Fruit fly (Drosophila melanogaster) whole organism, embryonic: Measurements from ENCODE around the gene CG13670.

Source experiments
- Adf1 ChIP-seq: fragments of 200-800 bp; sonication (Bioruptor generic); IDR thresholded peaks from 2 replicates; pipeline ENCODE4 v1.3.6; 2022; ENCODE audit warnings: missing biosample characterization, missing genetic modification characterization
- Bteb2 ChIP-seq: fragments of 200-800 bp; sonication (Bioruptor generic); optimal IDR thresholded peaks from 2 replicates; lab custom pipeline; 2016; ENCODE audit warnings: missing biosample characterization, missing genetic modification characterization
- CG10147 ChIP-seq: fragments of 200-800 bp; sonication (Bioruptor generic); optimal IDR thresholded peaks from 2 replicates; lab custom pipeline; 2019; ENCODE audit warnings: missing biosample characterization, mild to moderate bottlenecking, missing genetic modification characterization, moderate library complexity
- CG10321 ChIP-seq: fragments of 200-800 bp; sonication (Bioruptor generic); IDR thresholded peaks from 2 replicates; pipeline ENCODE4 v1.3.6; 2022; ENCODE audit warnings: missing biosample characterization, missing genetic modification characterization
- CG11093 ChIP-seq: fragments of 200-800 bp; sonication (Bioruptor generic); IDR thresholded peaks from 3 replicates; pipeline ENCODE4 v1.3.6; 2022; ENCODE audit warnings: missing biosample characterization, missing genetic modification characterization
- CG11696 ChIP-seq: fragments of 200-800 bp; sonication (Bioruptor generic); IDR thresholded peaks from 2 replicates; pipeline ENCODE4 v1.3.6; 2022; ENCODE audit warnings: missing biosample characterization, missing genetic modification characterization
- CG12104 ChIP-seq: fragments of 200-800 bp; sonication (Bioruptor generic); optimal IDR thresholded peaks from 3 replicates; lab custom pipeline; 2016; ENCODE audit warnings: missing biosample characterization, missing genetic modification characterization
- CG13123 ChIP-seq: fragments of 200-800 bp; sonication (Bioruptor generic); optimal IDR thresholded peaks from 2 replicates; lab custom pipeline; 2016; ENCODE audit warnings: missing biosample characterization, missing genetic modification characterization
- CG13624 ChIP-seq: fragments of 200-800 bp; sonication (Bioruptor generic); optimal IDR thresholded peaks from 2 replicates; lab custom pipeline; 2016; ENCODE audit warnings: missing biosample characterization, missing genetic modification characterization
- CG14050 ChIP-seq: fragments of 200-800 bp; sonication (Bioruptor generic); IDR thresholded peaks from 3 replicates; pipeline ENCODE4 v1.3.6; 2022; ENCODE audit warnings: missing biosample characterization, missing genetic modification characterization
- CG1603 ChIP-seq: fragments of 200-800 bp; sonication (Bioruptor generic); optimal IDR thresholded peaks from 2 replicates; lab custom pipeline; 2019; ENCODE audit warnings: missing biosample characterization, mild to moderate bottlenecking, missing genetic modification characterization, moderate library complexity
- CG17361 ChIP-seq: fragments of 200-800 bp; sonication (Bioruptor generic); IDR thresholded peaks from 3 replicates; pipeline ENCODE4 v1.3.6; 2022; ENCODE audit warnings: missing biosample characterization, missing genetic modification characterization
- CG17912 ChIP-seq: fragments of 200-800 bp; sonication (Bioruptor generic); optimal IDR thresholded peaks from 2 replicates; lab custom pipeline; 2018; ENCODE audit warnings: missing biosample characterization, mild to moderate bottlenecking, missing genetic modification characterization
- CG1792 ChIP-seq: fragments of 200-800 bp; sonication (Bioruptor generic); optimal IDR thresholded peaks from 2 replicates; lab custom pipeline; 2016; ENCODE audit warnings: missing biosample characterization, missing genetic modification characterization
- CG30431 ChIP-seq: fragments of 200-800 bp; sonication (Bioruptor generic); optimal IDR thresholded peaks from 2 replicates; lab custom pipeline; 2017; ENCODE audit warnings: missing biosample characterization, missing genetic modification characterization
- CG5180 ChIP-seq: fragments of 200-800 bp; sonication (Bioruptor generic); optimal IDR thresholded peaks from 3 replicates; lab custom pipeline; 2017; ENCODE audit warnings: missing biosample characterization, missing genetic modification characterization, mild to moderate bottlenecking, moderate library complexity, missing genetic modification reagents
- CG6254 ChIP-seq: fragments of 200-800 bp; sonication (Bioruptor generic); optimal IDR thresholded peaks from 3 replicates; lab custom pipeline; 2017; ENCODE audit warnings: mild to moderate bottlenecking, missing biosample characterization, missing genetic modification reagents, missing genetic modification characterization
- CG8089 ChIP-seq: fragments of 200-800 bp; sonication (Bioruptor generic); optimal IDR thresholded peaks from 3 replicates; lab custom pipeline; 2016; ENCODE audit warnings: missing biosample characterization, missing genetic modification characterization
- CG9797 ChIP-seq: fragments of 200-800 bp; sonication (Bioruptor generic); optimal IDR thresholded peaks from 3 replicates; lab custom pipeline; 2018; ENCODE audit warnings: missing biosample characterization, mild to moderate bottlenecking, missing genetic modification characterization
- CG9932 ChIP-seq: fragments of 200-800 bp; sonication (Bioruptor generic); IDR thresholded peaks from 2 replicates; pipeline ENCODE4 v1.3.6; 2022; ENCODE audit warnings: missing biosample characterization, missing genetic modification characterization
- D19B ChIP-seq: fragments of 200-800 bp; sonication (Bioruptor generic); optimal IDR thresholded peaks from 2 replicates; lab custom pipeline; 2017; ENCODE audit warnings: missing biosample characterization, mild to moderate bottlenecking, missing genetic modification characterization
- Dp ChIP-seq: fragments of 200-800 bp; sonication (Bioruptor generic); optimal IDR thresholded peaks from 2 replicates; lab custom pipeline; 2018; ENCODE audit warnings: missing biosample characterization, mild to moderate bottlenecking, missing genetic modification characterization, moderate library complexity
- ERR ChIP-seq: fragments of 200-800 bp; sonication (Bioruptor generic); optimal IDR thresholded peaks from 2 replicates; lab custom pipeline; 2016; ENCODE audit warnings: missing biosample characterization, missing genetic modification characterization
- Hey ChIP-seq: fragments of 200-800 bp; sonication (Bioruptor generic); optimal IDR thresholded peaks from 3 replicates; lab custom pipeline; 2018; ENCODE audit warnings: missing biosample characterization, mild to moderate bottlenecking, missing genetic modification characterization
- NK7.1 ChIP-seq: fragments of 200-800 bp; sonication (Bioruptor generic); optimal IDR thresholded peaks from 3 replicates; lab custom pipeline; 2016; ENCODE audit warnings: missing biosample characterization, missing genetic modification characterization
- Pdp1 ChIP-seq, 2 experiments: fragments of 200-800 bp; sonication (Bioruptor generic); optimal IDR thresholded peaks; 3 replicates each; lab custom pipeline; 2016; ENCODE audit warnings: missing biosample characterization in 2 of 2, missing genetic modification characterization in 2 of 2, mild to moderate bottlenecking in 1 of 2, moderate library complexity in 1 of 2
- Rx ChIP-seq: fragments of 200-800 bp; sonication (Bioruptor generic); IDR thresholded peaks from 2 replicates; pipeline ENCODE4 v1.3.6; 2022; ENCODE audit warnings: missing biosample characterization, missing genetic modification characterization
- Side ChIP-seq: fragments of 200-800 bp; sonication (Bioruptor generic); optimal IDR thresholded peaks from 2 replicates; lab custom pipeline; 2016; ENCODE audit warnings: missing biosample characterization, missing genetic modification characterization
- Six4 ChIP-seq: fragments of 200-800 bp; sonication (Bioruptor generic); optimal IDR thresholded peaks from 2 replicates; lab custom pipeline; 2016; ENCODE audit warnings: missing biosample characterization, missing genetic modification characterization
- Taf1 ChIP-seq: fragments of 200-800 bp; sonication (Bioruptor generic); IDR thresholded peaks from 2 replicates; pipeline ENCODE4 v1.3.6; 2022; ENCODE audit warnings: missing biosample characterization, missing genetic modification characterization
- ab ChIP-seq: fragments of 200-800 bp; sonication (Bioruptor generic); optimal IDR thresholded peaks from 2 replicates; lab custom pipeline; 2016; ENCODE audit warnings: missing biosample characterization, missing genetic modification characterization
- abd-A ChIP-seq: fragments of 200-800 bp; sonication (Bioruptor generic); optimal IDR thresholded peaks from 3 replicates; lab custom pipeline; 2019; ENCODE audit warnings: missing biosample characterization, mild to moderate bottlenecking, missing genetic modification characterization, moderate library complexity
- ac ChIP-seq: fragments of 200-800 bp; sonication (Bioruptor generic); optimal IDR thresholded peaks from 3 replicates; lab custom pipeline; 2017; ENCODE audit warnings: missing biosample characterization, mild to moderate bottlenecking, missing genetic modification characterization
- bsh ChIP-seq, 2 experiments: fragments of 200-800 bp; sonication (Bioruptor generic); optimal IDR thresholded peaks; 2 replicates each; lab custom pipeline; 2017 to 2018; ENCODE audit warnings: mild to moderate bottlenecking in 2 of 2, missing biosample characterization in 2 of 2, missing genetic modification characterization in 2 of 2, moderate library complexity in 1 of 2
- dm ChIP-seq: fragments of 200-800 bp; sonication (Bioruptor generic); optimal IDR thresholded peaks from 3 replicates; lab custom pipeline; 2016; ENCODE audit warnings: missing biosample characterization, missing genetic modification characterization
- fu2 ChIP-seq: fragments of 200-800 bp; sonication (Bioruptor generic); optimal IDR thresholded peaks from 2 replicates; lab custom pipeline; 2016; ENCODE audit warnings: missing biosample characterization, missing genetic modification characterization
- gcm ChIP-seq: fragments of 200-800 bp; sonication (Bioruptor generic); optimal IDR thresholded peaks from 2 replicates; lab custom pipeline; 2019; ENCODE audit warnings: missing biosample characterization, mild to moderate bottlenecking, missing genetic modification characterization, moderate library complexity
- gfzf ChIP-seq: fragments of 200-800 bp; sonication (Bioruptor generic); optimal IDR thresholded peaks from 2 replicates; lab custom pipeline; 2016; ENCODE audit warnings: missing biosample characterization, mild to moderate bottlenecking, missing genetic modification characterization, moderate library complexity
- h ChIP-seq: fragments of >200 bp; optimal IDR thresholded peaks from 2 replicates; lab custom pipeline; 2017
- hb ChIP-seq: fragments of 200-800 bp; sonication (Bioruptor generic); IDR thresholded peaks from 3 replicates; pipeline ENCODE4 v1.3.6; 2022; ENCODE audit warnings: missing biosample characterization, missing genetic modification characterization; ENCODE audit not compliant: partially characterized antibody
- kay ChIP-seq: fragments of 200-800 bp; sonication (Bioruptor generic); optimal IDR thresholded peaks from 2 replicates; lab custom pipeline; 2016; ENCODE audit warnings: missing biosample characterization, missing genetic modification characterization
- lab ChIP-seq: fragments of 200-800 bp; sonication (Bioruptor generic); optimal IDR thresholded peaks from 3 replicates; lab custom pipeline; 2017; ENCODE audit warnings: missing biosample characterization, missing genetic modification characterization, mild to moderate bottlenecking, moderate library complexity, missing genetic modification reagents
- pita ChIP-seq: fragments of 200-800 bp; sonication (Bioruptor generic); optimal IDR thresholded peaks from 2 replicates; lab custom pipeline; 2017; ENCODE audit warnings: missing biosample characterization, mild to moderate bottlenecking, missing genetic modification characterization
- repo ChIP-seq: fragments of 200-800 bp; sonication (Bioruptor generic); optimal IDR thresholded peaks from 2 replicates; lab custom pipeline; 2016; ENCODE audit warnings: missing biosample characterization, missing genetic modification characterization
- shn ChIP-seq: fragments of 200-800 bp; sonication (Bioruptor generic); optimal IDR thresholded peaks from 3 replicates; lab custom pipeline; 2016; ENCODE audit warnings: missing biosample characterization, missing genetic modification characterization
- so ChIP-seq: fragments of 200-800 bp; sonication (Bioruptor generic); IDR thresholded peaks from 3 replicates; pipeline ENCODE4 v1.3.6; 2022; ENCODE audit warnings: missing biosample characterization, missing genetic modification characterization
- sug ChIP-seq: fragments of 200-800 bp; optimal IDR thresholded peaks from 2 replicates; lab custom pipeline; 2019; ENCODE audit warnings: missing biosample characterization, mild to moderate bottlenecking, missing genetic modification characterization, moderate library complexity
- unc-4 ChIP-seq: fragments of 200-800 bp; sonication (Bioruptor generic); IDR thresholded peaks from 2 replicates; pipeline ENCODE4 v1.3.6; 2022; ENCODE audit warnings: missing biosample characterization, missing genetic modification characterization; ENCODE audit not compliant: partially characterized antibody
- wdn ChIP-seq: fragments of 200-800 bp; sonication (Bioruptor generic); IDR thresholded peaks from 2 replicates; pipeline ENCODE4 v1.3.6; 2022; ENCODE audit warnings: missing biosample characterization, missing genetic modification characterization
- yki ChIP-seq: fragments of >200 bp; optimal IDR thresholded peaks from 3 replicates; lab custom pipeline; 2018

CG13670 gene

DNA sequence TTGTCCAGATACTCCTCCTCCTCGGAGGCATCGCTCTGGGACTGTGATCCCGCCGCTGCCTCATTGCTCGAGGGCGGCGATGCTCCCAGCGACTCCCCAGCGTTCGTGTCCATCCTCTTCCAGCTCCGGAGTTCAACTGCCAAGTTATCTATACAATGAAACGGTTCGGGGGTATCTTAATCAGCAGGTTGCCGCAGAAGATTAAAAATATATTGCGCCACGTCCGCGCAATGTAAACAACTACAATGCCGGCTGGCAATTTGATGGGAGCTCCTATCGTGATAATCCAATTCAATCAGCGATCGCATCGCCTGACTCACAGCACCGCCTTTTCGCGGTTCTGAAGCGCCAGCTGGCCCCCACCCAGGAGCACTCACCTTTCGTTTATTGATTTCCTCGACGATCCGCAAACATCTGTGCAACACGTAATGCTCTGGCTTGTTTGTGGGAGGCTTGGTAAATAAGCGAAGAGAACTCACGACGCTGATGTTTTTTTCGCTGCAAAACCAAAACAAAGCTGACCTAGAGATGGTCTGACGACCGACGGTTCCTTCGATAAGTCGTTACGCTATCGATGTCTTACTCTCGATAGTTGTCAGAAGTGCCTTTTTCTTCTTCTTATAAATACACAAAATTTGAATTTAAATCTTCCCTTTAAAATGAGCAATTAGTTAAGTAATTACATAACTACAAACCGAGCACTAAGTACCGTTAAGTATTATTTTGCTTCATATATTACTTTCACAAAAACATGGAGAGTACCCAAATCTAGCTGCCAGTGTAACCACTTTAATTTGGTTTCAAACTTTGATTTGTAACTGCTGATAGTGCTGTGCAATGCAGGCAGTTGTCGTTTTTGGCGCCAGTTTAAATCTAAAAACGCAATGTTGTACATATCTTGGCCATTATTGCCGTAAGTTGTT is 31.0 kb upstream of the CG13670 start, which contains the start of gene cert (continued):
- TF ChIP-seq D19B (GFP tag; lab: Kevin White, UChicago) (no peak), pita (GFP tag; lab: Kevin White, UChicago) (no peak), CG10147 (no peak), CG5180 (GFP tag; lab: Kevin White, UChicago) (no peak), gcm (no peak), CG30431 (no peak), CG1792 (GFP tag; lab: Kevin White, UChicago) (no peak), CG17361 (peak; percentile 63; the same call in 2 of the 3 replicates), CG11696 (no peak), h (lab: Kevin White, UChicago) (no peak), CG6254 (no peak), Bteb2 (GFP tag; lab: Kevin White, UChicago) (no peak), CG12104 (GFP tag; lab: Kevin White, UChicago) (peak; percentile 10), gfzf (GFP tag; lab: Kevin White, UChicago) (peak; percentile 46), dm (GFP tag; lab: Kevin White, UChicago) (no peak), CG14050 (GFP tag; lab: Robert Waterston, UW) (no peak), hb (peak; percentile 86), bsh (GFP tag; optimal IDR thresholded peaks at IDR 0.05; lab: Kevin White, UChicago) (no peak), Hey (tag; lab: Kevin White, UChicago) (peak; percentile 14), Six4 (GFP tag; lab: Kevin White, UChicago) (no peak), lab (GFP tag; lab: Kevin White, UChicago) (no peak), CG10321 (GFP tag; lab: Robert Waterston, UW) (no peak), CG8089 (GFP tag; lab: Kevin White, UChicago) (no peak), CG9932 (GFP tag; lab: Robert Waterston, UW) (peak; percentile 53; the same call in 1 of the 2 replicates), Rx (GFP tag; lab: Robert Waterston, UW) (no peak), kay (GFP tag; lab: Kevin White, UChicago) (peak; percentile 46), wdn (GFP tag; lab: Robert Waterston, UW) (no peak), ab (GFP tag; lab: Kevin White, UChicago) (no peak), so (GFP tag; lab: Robert Waterston, UW) (no peak), NK7.1 (no peak), Taf1 (no peak), Dp (GFP tag; lab: Kevin White, UChicago) (peak; percentile 87), CG13123 (GFP tag; lab: Kevin White, UChicago) (no peak), abd-A (tag; lab: Kevin White, UChicago) (no peak), sug (tag; lab: Kevin White, UChicago) (peak; percentile 76), CG17912 (GFP tag; lab: Kevin White, UChicago) (no peak), shn (GFP tag; lab: Kevin White, UChicago) (peak; percentile 29), yki (lab: Kevin White, UChicago) (no peak), Pdp1 (GFP tag; optimal IDR thresholded peaks at IDR 0.05; lab: Kevin White, UChicago) (peak in 1 of 2 experiments; percentile 74), CG1603 (tag; lab: Kevin White, UChicago) (peak; percentile 38), Adf1 (peak; percentile 17), fu2 (GFP tag; lab: Kevin White, UChicago) (no peak), ac (GFP tag; lab: Kevin White, UChicago) (no peak), CG11093 (GFP tag; lab: Robert Waterston, UW) (no peak), Side (GFP tag; lab: Kevin White, UChicago) (no peak), ERR (no peak), CG13624 (peak; percentile 10), unc-4 (GFP tag; lab: Robert Waterston, UW) (peak; percentile 88), CG9797 (peak; percentile 17), repo (GFP tag; lab: Kevin White, UChicago) (no peak)
